Worm (Caenorhabditis elegans) whole organism, early embryonic: ENCODE results near the gene F41B4.2.

Experiments used
- F13C5.2 ChIP-seq: sonication (generic microtip); optimal IDR thresholded peaks from 2 replicates; lab custom pipeline; 2017; ENCODE audit warnings: mild to moderate bottlenecking, missing genetic modification characterization, inconsistent platforms, missing compliant biosample characterization
- ama-1 ChIP-seq: fragments of 150-350 bp; optimal IDR thresholded peaks from 2 replicates; lab custom pipeline; 2014
- ceh-13 ChIP-seq: fragments of 200-800 bp; sonication (Bioruptor generic); optimal IDR thresholded peaks from 2 replicates; lab custom pipeline; 2018; ENCODE audit warnings: mild to moderate bottlenecking, missing genetic modification characterization, missing compliant biosample characterization
- ceh-36 ChIP-seq: sonication (generic microtip); optimal IDR thresholded peaks from 2 replicates; lab custom pipeline; 2016; ENCODE audit warnings: missing genetic modification characterization, inconsistent platforms, missing compliant biosample characterization
- flt-1 ChIP-seq: fragments of 200-800 bp; sonication (Bioruptor generic); IDR thresholded peaks from 2 replicates; pipeline ENCODE4 v1.3.6; 2022; ENCODE audit warnings: missing genetic modification characterization, missing compliant biosample characterization
- hmbx-1 ChIP-seq: sonication (generic microtip); optimal IDR thresholded peaks from 2 replicates; lab custom pipeline; 2016; ENCODE audit warnings: mild to moderate bottlenecking, missing genetic modification characterization, missing compliant biosample characterization
- hnd-1 ChIP-seq: sonication (generic microtip); optimal IDR thresholded peaks from 2 replicates; lab custom pipeline; 2016; ENCODE audit warnings: missing genetic modification characterization, missing compliant biosample characterization
- sea-1 ChIP-seq: fragments of 200-800 bp; sonication (Bioruptor generic); conservative IDR thresholded peaks from 2 replicates; pipeline ENCODE4 v1.3.6; 2022; ENCODE audit warnings: missing genetic modification characterization, missing compliant biosample characterization

DNA sequence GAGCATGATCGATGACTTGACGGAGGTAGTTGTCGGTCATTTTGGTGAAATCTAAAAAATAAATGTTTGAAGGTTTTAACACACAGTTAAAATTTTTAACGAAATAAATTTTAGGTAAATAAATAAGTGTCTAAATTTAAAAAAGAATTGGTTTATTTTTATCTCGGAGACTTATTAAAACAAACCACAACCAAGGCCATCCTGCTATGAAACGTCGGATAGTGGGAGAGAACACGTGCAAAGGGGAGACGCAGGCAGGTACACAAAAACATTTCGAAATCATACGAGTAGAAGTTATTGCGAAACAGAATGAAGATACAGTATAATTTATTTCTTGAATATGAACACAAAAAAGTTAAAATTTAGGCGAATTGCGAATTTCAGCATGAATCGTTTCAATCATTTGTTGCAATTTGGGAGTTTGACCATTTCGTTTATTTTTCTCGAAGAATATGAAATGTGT lies 1.0 kb upstream of the F41B4.2 start, which contains the start of gene F41B4.3:
- TF ChIP-seq F13C5.2 (tag; lab: Kevin White, UChicago) (no peak), flt-1 (GFP tag; lab: Robert Waterston, UW) (no peak), hmbx-1 (tag; lab: Kevin White, UChicago) (no peak), ceh-13 (GFP tag; lab: Kevin White, UChicago) (no peak), sea-1 (GFP tag; lab: Robert Waterston, UW) (no peak), ama-1 (lab: Kevin White, UChicago) (no peak), hnd-1 (no peak), ceh-36 (tag; lab: Kevin White, UChicago) (no peak)
